Worm (Caenorhabditis elegans) whole organism, late embryonic: ENCODE measurements around the gene ebax-1.

Source experiments
- ceh-48 ChIP-seq: sonication (generic microtip); optimal IDR thresholded peaks from 2 replicates; lab custom pipeline; 2016; ENCODE audit warnings: missing genetic modification characterization, inconsistent platforms, missing compliant biosample characterization
- hlh-30 ChIP-seq: sonication (generic microtip); optimal IDR thresholded peaks from 2 replicates; lab custom pipeline; 2017; ENCODE audit warnings: antibody characterized with exemption, missing genetic modification characterization, missing compliant biosample characterization; ENCODE audit not compliant: insufficient read depth

DNA sequence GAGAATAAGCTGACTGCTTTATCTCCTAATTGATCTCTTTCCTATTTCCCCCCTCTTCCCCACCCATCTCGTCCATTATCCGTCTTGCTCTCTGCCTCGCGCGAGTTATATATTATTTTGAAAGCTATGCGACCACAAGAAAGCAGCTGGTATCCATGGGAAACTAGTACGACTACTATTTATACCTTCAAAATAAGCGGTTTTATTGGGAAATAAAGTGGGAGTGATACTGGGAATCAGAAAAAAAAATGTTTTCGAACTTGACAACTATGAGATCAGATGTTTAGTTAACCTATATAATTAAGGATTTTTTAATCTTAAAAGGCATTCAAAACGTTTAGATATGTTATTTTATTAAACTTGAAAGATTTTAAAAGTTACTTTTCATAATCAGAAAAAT is 52.9 kb downstream of the ebax-1 start:
- TF ChIP-seq hlh-30 (tag; lab: Kevin White, UChicago) (no peak), ceh-48 (no peak)
